Fruit fly (Drosophila melanogaster) whole organism, embryonic: ENCODE results near the gene CG15365.
A peak's percentile ranks its signal among the peaks of the same experiment; 100 is the strongest.

Experiments used
- Awh ChIP-seq: fragments of 200-800 bp; sonication (Bioruptor generic); IDR thresholded peaks from 2 replicates; pipeline ENCODE4, ENCODE4 v1.3.6; 2022; ENCODE audit warnings: missing biosample characterization, missing genetic modification characterization
- CG10431 ChIP-seq: fragments of 200-800 bp; sonication (Bioruptor generic); optimal IDR thresholded peaks from 3 replicates; lab custom pipeline; 2018; ENCODE audit warnings: missing biosample characterization, mild to moderate bottlenecking, missing genetic modification characterization
- CG12744 ChIP-seq: fragments of 200-800 bp; sonication (Bioruptor generic); optimal IDR thresholded peaks from 2 replicates; lab custom pipeline; 2016; ENCODE audit warnings: missing biosample characterization, missing genetic modification characterization
- CG13424 ChIP-seq: fragments of 200-800 bp; sonication (Bioruptor generic); optimal IDR thresholded peaks from 2 replicates; lab custom pipeline; 2019; ENCODE audit warnings: missing biosample characterization, mild to moderate bottlenecking, missing genetic modification characterization, moderate library complexity
- CG13775 ChIP-seq: fragments of 200-800 bp; sonication (Bioruptor generic); optimal IDR thresholded peaks from 3 replicates; lab custom pipeline; 2017; ENCODE audit warnings: missing biosample characterization, mild to moderate bottlenecking, missing genetic modification characterization
- CG15073 ChIP-seq: fragments of 200-800 bp; sonication (Bioruptor generic); optimal IDR thresholded peaks from 2 replicates; lab custom pipeline; 2016; ENCODE audit warnings: missing biosample characterization, missing genetic modification characterization
- CG1647 ChIP-seq: fragments of 200-800 bp; sonication (Bioruptor generic); optimal IDR thresholded peaks from 3 replicates; lab custom pipeline; 2016; ENCODE audit warnings: missing biosample characterization, missing genetic modification characterization
- CG17829 ChIP-seq: fragments of 200-800 bp; optimal IDR thresholded peaks from 2 replicates; lab custom pipeline; 2019; ENCODE audit warnings: missing biosample characterization, mild to moderate bottlenecking, missing genetic modification characterization, moderate library complexity
- CG18619 ChIP-seq: fragments of 200-800 bp; sonication (Bioruptor generic); optimal IDR thresholded peaks from 3 replicates; lab custom pipeline; 2017; ENCODE audit warnings: missing biosample characterization, mild to moderate bottlenecking, missing genetic modification characterization
- CG33213 ChIP-seq: fragments of 200-800 bp; sonication (Bioruptor generic); optimal IDR thresholded peaks from 3 replicates; lab custom pipeline; 2016; ENCODE audit warnings: missing biosample characterization, missing genetic modification characterization
- CG43689 ChIP-seq: fragments of 200-800 bp; sonication (Bioruptor generic); IDR thresholded peaks from 2 replicates; pipeline ENCODE4 v1.3.6; 2022; ENCODE audit warnings: missing biosample characterization, missing genetic modification characterization
- CG4424 ChIP-seq: fragments of 200-800 bp; sonication (Bioruptor generic); optimal IDR thresholded peaks from 3 replicates; lab custom pipeline; 2016; ENCODE audit warnings: missing biosample characterization, missing genetic modification characterization
- CG6689 ChIP-seq: fragments of 200-800 bp; sonication (Bioruptor generic); IDR thresholded peaks from 2 replicates; pipeline ENCODE4 v1.3.6; 2022; ENCODE audit warnings: missing biosample characterization, missing genetic modification characterization
- CG7271 ChIP-seq: fragments of 200-800 bp; sonication (Bioruptor generic); optimal IDR thresholded peaks from 2 replicates; lab custom pipeline; 2018; ENCODE audit warnings: missing biosample characterization, mild to moderate bottlenecking, missing genetic modification characterization, moderate library complexity
- CG8290 ChIP-seq, 3 experiments: fragments of 200-800 bp; sonication (Bioruptor generic); optimal IDR thresholded peaks; 2 replicates each; lab custom pipeline; 2016 to 2019; ENCODE audit warnings: missing biosample characterization in 3 of 3, missing genetic modification characterization in 3 of 3, mild to moderate bottlenecking in 2 of 3, moderate library complexity in 1 of 3
- CG8765 ChIP-seq: fragments of 200-800 bp; sonication (Bioruptor generic); IDR thresholded peaks from 2 replicates; pipeline ENCODE4 v1.3.6; 2022; ENCODE audit warnings: missing biosample characterization, missing genetic modification characterization
- CG9437 ChIP-seq: fragments of 200-800 bp; sonication (Bioruptor generic); optimal IDR thresholded peaks from 2 replicates; lab custom pipeline; 2018; ENCODE audit warnings: missing biosample characterization, mild to moderate bottlenecking, missing genetic modification characterization
- D ChIP-seq, 2 experiments: fragments of 200-800 bp in 1 of 2; fragments of >200 bp in 1 of 2; sonication (Bioruptor generic) in 1 of 2; optimal IDR thresholded peaks; 2 replicates in 1 of 2; 3 replicates in 1 of 2; lab custom pipeline; 2017; ENCODE audit warnings: mild to moderate bottlenecking in 1 of 2, missing biosample characterization in 1 of 2, missing genetic modification characterization in 1 of 2, missing genetic modification reagents in 1 of 2
- Dbx ChIP-seq: fragments of 200-800 bp; sonication (Bioruptor generic); IDR thresholded peaks from 3 replicates; pipeline ENCODE4 v1.3.6; 2022; ENCODE audit warnings: missing biosample characterization, missing genetic modification characterization
- Dfd ChIP-seq, 2 experiments: fragments of >200 bp; optimal IDR thresholded peaks; 2 replicates each; lab custom pipeline; 2017; ENCODE audit warnings: missing biosample characterization in 2 of 2, missing genetic modification characterization in 2 of 2
- E2f2 ChIP-seq: fragments of 200-800 bp; sonication (Bioruptor generic); IDR thresholded peaks from 2 replicates; pipeline ENCODE4 v1.3.6; 2022; ENCODE audit warnings: missing biosample characterization, missing genetic modification characterization
- Lim3 ChIP-seq: fragments of 200-800 bp; sonication (Bioruptor generic); IDR thresholded peaks from 2 replicates; pipeline ENCODE4 v1.3.6; 2022; ENCODE audit warnings: missing biosample characterization, missing genetic modification characterization
- Med ChIP-seq: fragments of 200-800 bp; sonication (Bioruptor generic); peaks from one replicate; lab custom pipeline; 2016; ENCODE audit warnings: missing biosample characterization, missing genetic modification characterization, mild to moderate bottlenecking, inconsistent platforms, moderate library complexity
- Nf-YA ChIP-seq: fragments of 200-800 bp; sonication (Bioruptor generic); IDR thresholded peaks from 2 replicates; pipeline ENCODE4 v1.3.6; 2022; ENCODE audit warnings: missing biosample characterization, missing genetic modification characterization
- Optix ChIP-seq: fragments of 200-800 bp; sonication (Bioruptor generic); IDR thresholded peaks from 3 replicates; pipeline ENCODE4 v1.3.6; 2022; ENCODE audit warnings: missing biosample characterization, missing genetic modification characterization
- Rx ChIP-seq: fragments of 200-800 bp; sonication (Bioruptor generic); IDR thresholded peaks from 2 replicates; pipeline ENCODE4 v1.3.6; 2022; ENCODE audit warnings: missing biosample characterization, missing genetic modification characterization
- Sin3A ChIP-seq: fragments of >200 bp; optimal IDR thresholded peaks from 2 replicates; lab custom pipeline; 2018
- Sry-δ ChIP-seq: fragments of 200-800 bp; sonication (Bioruptor generic); optimal IDR thresholded peaks from 2 replicates; lab custom pipeline; 2016; ENCODE audit warnings: missing biosample characterization, missing genetic modification characterization
- Stat92E ChIP-seq, 3 experiments: fragments of >200 bp in 2 of 3; fragments of 200-800 bp in 1 of 3; sonication (Bioruptor generic) in 1 of 3; optimal IDR thresholded peaks; 2 replicates each; lab custom pipeline; 2017 to 2019; ENCODE audit warnings: missing biosample characterization in 3 of 3, missing genetic modification characterization in 3 of 3, mild to moderate bottlenecking in 1 of 3, moderate library complexity in 1 of 3
- Tbp ChIP-seq: fragments of >200 bp; optimal IDR thresholded peaks from 2 replicates; lab custom pipeline; 2018; ENCODE audit warnings: missing biosample characterization, missing genetic modification characterization
- Vsx1 ChIP-seq: fragments of 200-800 bp; sonication (Bioruptor generic); optimal IDR thresholded peaks from 2 replicates; lab custom pipeline; 2017; ENCODE audit warnings: missing biosample characterization, mild to moderate bottlenecking, missing genetic modification characterization, missing genetic modification reagents
- ato ChIP-seq: fragments of 200-800 bp; sonication (Bioruptor generic); IDR thresholded peaks from 2 replicates; pipeline ENCODE4 v1.3.6; 2022; ENCODE audit warnings: missing biosample characterization, missing genetic modification characterization; ENCODE audit not compliant: partially characterized antibody
- cwo ChIP-seq: fragments of 200-800 bp; sonication (Bioruptor generic); optimal IDR thresholded peaks from 3 replicates; lab custom pipeline; 2017; ENCODE audit warnings: missing biosample characterization, missing genetic modification characterization, mild to moderate bottlenecking, moderate library complexity, missing genetic modification reagents
- dati ChIP-seq: fragments of 200-800 bp; sonication (Bioruptor generic); IDR thresholded peaks from 2 replicates; pipeline ENCODE4 v1.3.6; 2022; ENCODE audit warnings: missing biosample characterization, missing genetic modification characterization
- fd102C ChIP-seq: fragments of 200-800 bp; sonication (Bioruptor generic); optimal IDR thresholded peaks from 2 replicates; lab custom pipeline; 2018; ENCODE audit warnings: missing biosample characterization, mild to moderate bottlenecking, missing genetic modification characterization, moderate library complexity
- gcm ChIP-seq: fragments of 200-800 bp; sonication (Bioruptor generic); optimal IDR thresholded peaks from 2 replicates; lab custom pipeline; 2019; ENCODE audit warnings: missing biosample characterization, mild to moderate bottlenecking, missing genetic modification characterization, moderate library complexity
- gcm2 ChIP-seq: fragments of 200-800 bp; sonication (Bioruptor generic); optimal IDR thresholded peaks from 2 replicates; lab custom pipeline; 2016; ENCODE audit warnings: missing biosample characterization, missing genetic modification characterization
- hb ChIP-seq: fragments of 200-800 bp; sonication (Bioruptor generic); IDR thresholded peaks from 3 replicates; pipeline ENCODE4 v1.3.6; 2022; ENCODE audit warnings: missing biosample characterization, missing genetic modification characterization; ENCODE audit not compliant: partially characterized antibody
- inv ChIP-seq: fragments of 200-800 bp; sonication (Bioruptor generic); IDR thresholded peaks from 2 replicates; pipeline ENCODE4 v1.3.6; 2022; ENCODE audit warnings: missing biosample characterization, missing genetic modification characterization; ENCODE audit not compliant: partially characterized antibody
- knrl ChIP-seq: fragments of 200-800 bp; sonication (Bioruptor generic); IDR thresholded peaks from 3 replicates; pipeline ENCODE4 v1.3.6; 2022; ENCODE audit warnings: missing biosample characterization, missing genetic modification characterization; ENCODE audit not compliant: partially characterized antibody
- lov ChIP-seq, 2 experiments: fragments of 200-800 bp in 1 of 2; fragments of >200 bp in 1 of 2; sonication (Bioruptor generic) in 1 of 2; IDR thresholded peaks in 1 of 2; optimal IDR thresholded peaks in 1 of 2; 2 replicates in 1 of 2; 3 replicates in 1 of 2; pipeline versions ENCODE4 v1.3.6 to Lab custom; 2017 to 2022; ENCODE audit warnings: missing biosample characterization in 1 of 2, missing genetic modification characterization in 1 of 2
- nau ChIP-seq: fragments of 200-800 bp; sonication (Bioruptor generic); optimal IDR thresholded peaks from 3 replicates; lab custom pipeline; 2017; ENCODE audit warnings: missing biosample characterization, mild to moderate bottlenecking, missing genetic modification characterization, missing genetic modification reagents
- oc ChIP-seq: fragments of 200-800 bp; sonication (Bioruptor generic); optimal IDR thresholded peaks from 2 replicates; lab custom pipeline; 2018; ENCODE audit warnings: missing biosample characterization, mild to moderate bottlenecking, missing genetic modification characterization, moderate library complexity
- onecut ChIP-seq: fragments of 200-800 bp; sonication (Bioruptor generic); IDR thresholded peaks from 2 replicates; pipeline ENCODE4 v1.3.6; 2022; ENCODE audit warnings: missing biosample characterization, missing genetic modification characterization
- prd ChIP-seq, 3 experiments: fragments of >200 bp in 2 of 3; fragments of 200-800 bp in 1 of 3; sonication (Bioruptor generic) in 1 of 3; optimal IDR thresholded peaks in 2 of 3; IDR thresholded peaks in 1 of 3; 2 replicates in 2 of 3; 3 replicates in 1 of 3; pipeline versions ENCODE4 v1.3.6 to Lab custom; 2017 to 2022; ENCODE audit warnings: missing biosample characterization in 1 of 3, missing genetic modification characterization in 1 of 3
- schlank ChIP-seq: fragments of 200-800 bp; sonication (Bioruptor generic); optimal IDR thresholded peaks from 2 replicates; lab custom pipeline; 2018; ENCODE audit warnings: missing biosample characterization, mild to moderate bottlenecking, missing genetic modification characterization
- sens ChIP-seq: fragments of 200-800 bp; sonication (Bioruptor generic); peaks from one replicate; lab custom pipeline; 2016; ENCODE audit warnings: missing biosample characterization, missing genetic modification characterization
- so ChIP-seq: fragments of 200-800 bp; sonication (Bioruptor generic); IDR thresholded peaks from 3 replicates; pipeline ENCODE4 v1.3.6; 2022; ENCODE audit warnings: missing biosample characterization, missing genetic modification characterization
- tgo ChIP-seq: fragments of 200-800 bp; sonication (Bioruptor generic); IDR thresholded peaks from 3 replicates; pipeline ENCODE4 v1.3.6; 2022; ENCODE audit warnings: missing biosample characterization, missing genetic modification characterization
- toy ChIP-seq: fragments of 200-800 bp; sonication (Bioruptor generic); IDR thresholded peaks from 2 replicates; pipeline ENCODE4 v1.3.6; 2022; ENCODE audit warnings: missing biosample characterization, missing genetic modification characterization

Gene CG15365

DNA sequence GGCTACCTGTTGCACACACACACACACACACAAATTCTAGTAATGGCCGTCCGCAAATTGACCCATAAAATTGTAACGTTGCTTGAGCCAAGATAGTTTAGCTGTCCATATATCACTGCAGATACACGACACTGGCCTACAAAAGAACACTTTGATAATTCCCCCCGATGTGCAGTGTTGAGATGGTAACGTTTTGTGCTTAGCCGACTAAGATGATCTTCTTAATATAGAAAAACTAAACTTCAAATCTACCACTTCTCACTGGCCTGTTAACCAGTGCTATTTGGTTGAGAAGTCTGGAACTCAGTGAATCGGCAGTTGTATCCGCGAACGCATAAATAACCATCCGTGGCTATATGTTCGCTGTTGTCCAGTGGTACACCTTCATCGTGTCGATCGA lies 1.0 kb upstream of the CG15365 start (continued):
- TF ChIP-seq gcm (GFP tag; lab: Kevin White, UChicago): no peak
- no peak for TF ChIP-seq D (optimal IDR thresholded peaks at IDR 0.05; lab: Kevin White, UChicago)
- TF ChIP-seq D (GFP tag; optimal IDR thresholded peaks at IDR 0.05; lab: Kevin White, UChicago): no peak
- no peak for TF ChIP-seq Vsx1 (GFP tag; lab: Kevin White, UChicago)
- no peak for TF ChIP-seq CG1647 (GFP tag; lab: Kevin White, UChicago)
- no peak for TF ChIP-seq CG17829
- TF ChIP-seq CG15073 (GFP tag; lab: Kevin White, UChicago): no peak
- no peak for TF ChIP-seq schlank
- no peak for TF ChIP-seq CG43689
- peak; percentile 38 for TF ChIP-seq sens (GFP tag; lab: Kevin White, UChicago)
- TF ChIP-seq CG8765 (GFP tag; lab: Robert Waterston, UW): no peak
- TF ChIP-seq onecut (GFP tag; lab: Robert Waterston, UW): no peak
- TF ChIP-seq Nf-YA (GFP tag; lab: Robert Waterston, UW): no peak
- TF ChIP-seq CG13775 (GFP tag; lab: Kevin White, UChicago): no peak
- peak; percentile 88 for TF ChIP-seq Med (GFP tag; lab: Kevin White, UChicago)
- no peak for TF ChIP-seq Tbp (GFP tag; lab: Kevin White, UChicago)
- no peak for TF ChIP-seq prd (optimal IDR thresholded peaks at IDR 0.05; lab: Kevin White, UChicago)
- peak; percentile 14; the same call in 1 of the 3 replicates for TF ChIP-seq prd (GFP tag; IDR thresholded peaks at IDR 0.05; lab: Robert Waterston, UW)
- TF ChIP-seq CG9437: no peak
- no peak for TF ChIP-seq lov (optimal IDR thresholded peaks at IDR 0.05; lab: Kevin White, UChicago)
- TF ChIP-seq lov (GFP tag; IDR thresholded peaks at IDR 0.05; lab: Robert Waterston, UW): no peak
- no peak for TF ChIP-seq Stat92E (GFP tag; optimal IDR thresholded peaks at IDR 0.05; lab: Kevin White, UChicago)
- no peak for TF ChIP-seq knrl (GFP tag; lab: Robert Waterston, UW)
- no peak for TF ChIP-seq CG4424 (GFP tag; lab: Kevin White, UChicago)
- no peak for TF ChIP-seq Sin3A (lab: Kevin White, UChicago)
- no peak for TF ChIP-seq inv
- TF ChIP-seq gcm2 (GFP tag; lab: Kevin White, UChicago): no peak
- no peak for TF ChIP-seq fd102C (GFP tag; lab: Kevin White, UChicago)
- TF ChIP-seq CG33213: no peak
- no peak for TF ChIP-seq CG8290 (GFP tag; optimal IDR thresholded peaks at IDR 0.05; lab: Kevin White, UChicago)
- peak in 1 of 2 experiments; percentile 66 for TF ChIP-seq CG8290 (tag; optimal IDR thresholded peaks at IDR 0.05; lab: Kevin White, UChicago)
- TF ChIP-seq CG10431 (GFP tag; lab: Kevin White, UChicago): no peak
- TF ChIP-seq hb (GFP tag; lab: Robert Waterston, UW): no peak
- TF ChIP-seq CG12744 (GFP tag; lab: Kevin White, UChicago): no peak
- no peak for TF ChIP-seq CG13424 (tag; lab: Kevin White, UChicago)
- 0 out of 2 replicates have a peak, but pooled peaks have one; percentile 16 for TF ChIP-seq Awh (GFP tag; lab: Robert Waterston, UW)
- TF ChIP-seq CG7271 (tag; lab: Kevin White, UChicago): no peak
- TF ChIP-seq E2f2 (GFP tag; lab: Robert Waterston, UW): no peak
- no peak for TF ChIP-seq oc
- TF ChIP-seq Sry-δ: no peak
- no peak for TF ChIP-seq cwo (GFP tag; lab: Kevin White, UChicago)
- TF ChIP-seq Rx (GFP tag; lab: Robert Waterston, UW): no peak
- TF ChIP-seq CG6689 (GFP tag; lab: Robert Waterston, UW): no peak
- no peak for TF ChIP-seq dati (GFP tag; lab: Robert Waterston, UW)
- no peak for TF ChIP-seq Lim3 (GFP tag; lab: Robert Waterston, UW)
- TF ChIP-seq ato (GFP tag; lab: Robert Waterston, UW): no peak
- TF ChIP-seq nau: no peak
- TF ChIP-seq so (GFP tag; lab: Robert Waterston, UW): no peak
- TF ChIP-seq Optix (GFP tag; lab: Robert Waterston, UW): no peak
- TF ChIP-seq toy (GFP tag; lab: Robert Waterston, UW): no peak
- no peak for TF ChIP-seq CG18619
- TF ChIP-seq Dfd (GFP tag; optimal IDR thresholded peaks at IDR 0.05; lab: Kevin White, UChicago): no peak
- no peak; the same call in 2 of the 3 replicates for TF ChIP-seq tgo
- no peak for TF ChIP-seq Dbx (GFP tag; lab: Robert Waterston, UW)
